Fruit fly (Drosophila melanogaster) Kc167 (cell line): ENCODE data around the gene Tcs3.

Source experiments
- Sin3A ChIP-seq: fragments of >200 bp; optimal IDR thresholded peaks from 2 replicates; lab custom pipeline; 2018; ENCODE audit warnings: missing external identifiers
- h ChIP-seq: fragments of >200 bp; optimal IDR thresholded peaks from 3 replicates; lab custom pipeline; 2018; ENCODE audit warnings: missing external identifiers
- psq ChIP-seq: fragments of >200 bp; optimal IDR thresholded peaks from 2 replicates; lab custom pipeline; 2017; ENCODE audit warnings: missing external identifiers

dm6 chr3L:16390793-16391192 is 39.0 kb downstream of the Tcs3 start:
- no peak for TF ChIP-seq psq (lab: Kevin White, UChicago)
- TF ChIP-seq h (lab: Kevin White, UChicago): no peak
- TF ChIP-seq Sin3A (lab: Kevin White, UChicago): no peak
